Worm (Caenorhabditis elegans) whole organism, dauer: ENCODE results near the gene rpoa-49.

ENCODE experiments used
- unc-62 ChIP-seq: sonication (generic microtip); optimal IDR thresholded peaks from 2 replicates; lab custom pipeline; 2017; ENCODE audit warnings: missing biosample characterization, missing genetic modification reagents, missing genetic modification characterization

Gene rpoa-49

ce11 chrII:33904-34303 lies 10.9 kb upstream of the rpoa-49 start, which contains the start of gene F23F1.2:
F23F1.2 (plus strand) TSS chrII:34204.
- TF ChIP-seq unc-62 (GFP tag; lab: Kevin White, UChicago), result no peak

- TF ChIP-seq unc-62 (GFP tag; lab: Kevin White, UChicago), result no peak
Observed at ce11 chrII:37213-37612, 7.6 kb upstream of the rpoa-49 start, which contains the start of gene F23F1.6. F23F1.6 (minus strand) TSS chrII:37313.

- no peak for TF ChIP-seq unc-62 (GFP tag; lab: Kevin White, UChicago)
Observed at ce11 chrII:39437-39836, 5.4 kb upstream of the rpoa-49 start, which contains the start of gene spp-24. spp-24 (minus strand) TSS chrII:39537.

ce11 chrII:41914-42313 lies 2.9 kb upstream of the rpoa-49 start, which contains the start of gene F23F1.10:
F23F1.10 (minus strand) TSS chrII:41982.
- no peak for TF ChIP-seq unc-62 (GFP tag; lab: Kevin White, UChicago)

- TF ChIP-seq unc-62 (GFP tag; lab: Kevin White, UChicago), result no peak
Observed at ce11 chrII:43640-44039, 1.2 kb upstream of the rpoa-49 start, which contains the start of gene nfyc-1. nfyc-1 (plus strand) TSS chrII:43907.

- TF ChIP-seq unc-62 (GFP tag; lab: Kevin White, UChicago), result no peak
Observed at ce11 chrII:46116-46515, 1.3 kb downstream of the rpoa-49 start, which contains the start of gene rpt-4. rpt-4 (minus strand) TSS chrII:46216.

- no peak for TF ChIP-seq unc-62 (GFP tag; lab: Kevin White, UChicago)
Observed at ce11 chrII:47280-47679, 2.4 kb downstream of the rpoa-49 start, which contains the start of gene C23H3.5. C23H3.5 (plus strand) TSS chrII:47580.

ce11 chrII:50862-51261 lies 6.0 kb downstream of the rpoa-49 start:
- no peak for TF ChIP-seq unc-62 (GFP tag; lab: Kevin White, UChicago)

ce11 chrII:51352-51751 lies 6.5 kb downstream of the rpoa-49 start, which contains the start of gene sptl-1:
sptl-1 (plus strand) TSS chrII:51652.
- TF ChIP-seq unc-62 (GFP tag; lab: Kevin White, UChicago), result no peak

- TF ChIP-seq unc-62 (GFP tag; lab: Kevin White, UChicago), result no peak
Observed at ce11 chrII:55204-55603, 10.4 kb downstream of the rpoa-49 start, which contains the start of gene tre-5. tre-5 (minus strand) TSS chrII:55304.

- no peak for TF ChIP-seq unc-62 (GFP tag; lab: Kevin White, UChicago)
Observed at ce11 chrII:57370-57769, 12.5 kb downstream of the rpoa-49 start, which contains the start of gene ascc-1. ascc-1 (plus strand) TSS chrII:57670.

- TF ChIP-seq unc-62 (GFP tag; lab: Kevin White, UChicago), result no peak
Observed at ce11 chrII:57873-58272, 13.0 kb downstream of the rpoa-49 start.

- TF ChIP-seq unc-62 (GFP tag; lab: Kevin White, UChicago), result no peak
Observed at ce11 chrII:60049-60448, 15.2 kb downstream of the rpoa-49 start.

- TF ChIP-seq unc-62 (GFP tag; lab: Kevin White, UChicago), result no peak
Observed at ce11 chrII:61013-61412, 16.2 kb downstream of the rpoa-49 start, which contains the start of gene C23H3.2. C23H3.2 (plus strand) TSS chrII:61313.

ce11 chrII:65484-65883 lies 20.6 kb downstream of the rpoa-49 start:
- TF ChIP-seq unc-62 (GFP tag; lab: Kevin White, UChicago), result no peak

- no peak for TF ChIP-seq unc-62 (GFP tag; lab: Kevin White, UChicago)
Observed at ce11 chrII:66322-66721, 21.5 kb downstream of the rpoa-49 start.

ce11 chrII:67663-68062 lies 22.8 kb downstream of the rpoa-49 start:
- no peak for TF ChIP-seq unc-62 (GFP tag; lab: Kevin White, UChicago)
